Fruit fly (Drosophila melanogaster) S2 (cell line): ENCODE measurements around the gene AsnRS.

ENCODE experiments used
- CG8478 ChIP-seq: fragments of >200 bp; optimal IDR thresholded peaks from 2 replicates; lab custom pipeline; 2018
- CTCF ChIP-seq, 2 experiments: fragments of >200 bp; optimal IDR thresholded peaks; 2 replicates each; lab custom pipeline; 2018

DNA sequence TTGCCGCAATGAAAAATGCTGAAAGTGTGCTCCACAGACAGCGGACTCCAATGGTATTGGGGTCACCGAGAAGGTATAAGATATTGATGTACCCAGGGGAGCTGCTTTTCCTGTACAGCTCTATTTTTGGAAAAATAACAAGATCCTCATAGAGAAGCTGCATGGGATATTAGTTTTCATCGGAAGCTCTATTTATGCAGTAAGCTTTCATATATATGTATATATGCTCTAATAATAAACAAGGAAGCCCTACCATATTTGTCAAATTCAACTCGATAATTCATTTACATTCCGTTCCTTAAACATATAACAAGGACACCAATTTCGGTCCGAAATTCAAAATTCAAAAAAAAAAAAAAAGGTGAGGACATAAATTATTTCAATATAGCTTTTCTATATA, 30.0 kb downstream of the AsnRS start, which contains the start of the genes CG17344 and CG43731:
- TF ChIP-seq CG8478, result no peak
- TF ChIP-seq CTCF (optimal IDR thresholded peaks at IDR 0.05; lab: Kevin White, UChicago), result no peak
